Worm (Caenorhabditis elegans) whole organism, mixed stage, embryonic: ENCODE results near the gene pcn-1.

ENCODE experiments used
- ces-1 ChIP-seq: fragments of 150-350 bp; optimal IDR thresholded peaks from 2 replicates; lab custom pipeline; 2014; ENCODE audit warnings: missing biosample characterization, missing genetic modification reagents, missing genetic modification characterization
- elt-1 ChIP-seq: sonication (generic microtip); optimal IDR thresholded peaks from 2 replicates; lab custom pipeline; 2017; ENCODE audit warnings: missing genetic modification characterization, mild to moderate bottlenecking, missing compliant biosample characterization, antibody characterized with exemption, moderate library complexity, borderline replicate concordance; ENCODE audit not compliant: insufficient read depth
- mls-2 ChIP-seq: sonication (generic microtip); optimal IDR thresholded peaks from 2 replicates; lab custom pipeline; 2016; ENCODE audit warnings: mild to moderate bottlenecking, missing genetic modification characterization, moderate library complexity, missing compliant biosample characterization
- nhr-2 ChIP-seq: fragments of 150-350 bp; optimal IDR thresholded peaks from 2 replicates; lab custom pipeline; 2014; ENCODE audit warnings: missing biosample characterization, missing genetic modification characterization
- nhr-28 ChIP-seq: fragments of 150-350 bp; optimal IDR thresholded peaks from 2 replicates; lab custom pipeline; 2014; ENCODE audit warnings: missing biosample characterization, missing genetic modification characterization
- unc-62 ChIP-seq: fragments of 150-350 bp; optimal IDR thresholded peaks from 2 replicates; lab custom pipeline; 2014; ENCODE audit warnings: missing biosample characterization, missing genetic modification reagents, missing genetic modification characterization
- ztf-11 ChIP-seq: fragments of 150-350 bp; optimal IDR thresholded peaks from 2 replicates; lab custom pipeline; 2014; ENCODE audit warnings: missing biosample characterization, missing genetic modification characterization

ce11 chrIV:4093087-4093486, 43.8 kb upstream of the pcn-1 start:
- TF ChIP-seq unc-62 (peak; percentile 19), nhr-28 (no peak), ztf-11 (tag; lab: Kevin White, UChicago) (no peak), elt-1 (tag; lab: Kevin White, UChicago) (no peak), nhr-2 (tag; lab: Kevin White, UChicago) (no peak), ces-1 (GFP tag; lab: Kevin White, UChicago) (peak; percentile 56), mls-2 (tag; lab: Kevin White, UChicago) (no peak)
